Worm (Caenorhabditis elegans): Measurements from ENCODE around the gene Y26G10.6.

DNA sequence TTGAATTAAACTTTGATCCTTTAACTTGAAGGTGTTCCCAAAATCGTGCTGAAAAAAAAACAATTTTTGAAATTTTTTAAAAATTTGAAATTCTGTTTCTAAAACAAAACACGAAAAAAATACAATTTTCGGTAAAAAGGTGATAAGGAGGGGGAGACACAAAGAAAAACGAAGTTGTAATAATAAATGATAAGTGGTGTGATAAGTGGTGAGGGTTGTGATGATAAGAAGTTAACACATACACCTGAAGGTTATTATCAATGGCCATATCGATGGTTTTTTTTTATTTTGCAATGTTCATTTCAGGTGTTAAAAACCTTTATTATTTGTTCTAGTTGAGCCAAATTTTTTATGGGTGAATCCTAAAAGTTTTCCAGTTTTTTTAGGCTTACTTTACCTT, 14.6 kb downstream of the Y26G10.6 start, which contains the start of gene twk-33:
- no peak for TF ChIP-seq skn-1 (tag; optimal IDR thresholded peaks at IDR 0.05)
- TF ChIP-seq nhr-77 (tag; optimal IDR thresholded peaks at IDR 0.05) = no peak
- no peak for TF ChIP-seq nhr-11 (tag; optimal IDR thresholded peaks at IDR 0.05)
- TF ChIP-seq ZK546.5 (tag; optimal IDR thresholded peaks at IDR 0.05) = no peak
- TF ChIP-seq ama-1 (optimal IDR thresholded peaks at IDR 0.05) = no peak
- TF ChIP-seq nhr-23 (tag; optimal IDR thresholded peaks at IDR 0.05) = no peak
- no peak for TF ChIP-seq zag-1 (tag; optimal IDR thresholded peaks at IDR 0.05)
- TF ChIP-seq blmp-1 (tag; optimal IDR thresholded peaks at IDR 0.05; ENCODE audit: insufficient read depth) = no peak
- no peak for TF ChIP-seq snpc-4 (tag; optimal IDR thresholded peaks at IDR 0.05)
